Worm (Caenorhabditis elegans) whole organism, dauer: ENCODE results near the gene C15H9.9.

Experiments used
- unc-62 ChIP-seq: sonication (generic microtip); optimal IDR thresholded peaks from 2 replicates; lab custom pipeline; 2017; ENCODE audit warnings: missing biosample characterization, missing genetic modification reagents, missing genetic modification characterization

C15H9.9 gene

ce11 chrX:6128225-6128686 lies at the start of gene C15H9.9:
Gene C15H9.9, minus strand, starts transcription at chrX:6128275.
- no peak for TF ChIP-seq unc-62 (GFP tag; lab: Kevin White, UChicago)

DNA sequence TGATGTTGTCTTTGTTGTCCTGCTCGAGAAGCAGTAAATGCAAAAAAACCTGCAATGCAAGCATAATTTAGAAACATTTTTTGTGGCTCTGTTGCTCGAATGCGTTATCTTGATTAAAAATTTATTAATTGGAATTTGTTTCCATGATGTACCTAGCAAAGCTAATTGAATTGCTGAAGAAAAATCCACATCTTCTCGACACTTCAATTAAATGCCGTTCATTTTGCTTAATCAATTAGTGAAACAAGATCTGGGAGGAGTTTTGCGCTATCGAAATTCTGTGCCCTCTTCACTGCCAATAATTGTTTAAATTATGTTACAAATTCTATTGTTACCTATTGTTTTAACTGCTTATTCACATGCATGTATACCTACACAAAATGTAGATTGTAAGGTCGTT lies 47.8 kb upstream of the C15H9.9 start, which contains the start of gene T25B2.3:
T25B2.3 (plus strand) TSS at position 301 of the 400 bp plus-strand sequence.
- TF ChIP-seq unc-62 (GFP tag; lab: Kevin White, UChicago), result no peak

ce11 chrX:6173656-6174055 lies 45.6 kb upstream of the C15H9.9 start, which contains the start of gene T25B2.1:
Gene T25B2.1, plus strand, starts transcription at chrX:6173956.
- TF ChIP-seq unc-62 (GFP tag; lab: Kevin White, UChicago), result no peak

DNA sequence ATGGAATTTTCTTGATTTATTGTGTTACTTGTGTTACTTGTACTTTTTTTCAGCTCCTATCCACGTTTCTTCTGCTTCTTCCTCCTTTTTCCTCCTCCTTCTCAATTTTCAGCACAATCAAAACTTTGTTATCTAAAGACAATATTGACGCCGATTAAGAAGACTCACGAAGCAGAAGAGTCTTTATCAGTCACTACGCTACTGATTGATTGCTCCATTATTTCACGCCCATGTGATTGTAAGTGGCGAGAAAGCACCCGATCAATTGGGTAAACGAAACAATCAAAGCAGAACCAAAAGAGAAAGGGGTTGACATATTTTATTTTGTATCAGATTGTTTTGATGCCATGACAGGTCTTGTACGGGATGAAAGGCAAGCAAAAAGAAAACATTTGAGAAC lies 41.2 kb upstream of the C15H9.9 start, which contains the start of gene T25B2.2:
T25B2.2 (plus strand) TSS at position 392 of the 400 bp plus-strand sequence.
- no peak for TF ChIP-seq unc-62 (GFP tag; lab: Kevin White, UChicago)

ce11 chrX:6167376-6167775 lies 39.3 kb upstream of the C15H9.9 start:
- no peak for TF ChIP-seq unc-62 (GFP tag; lab: Kevin White, UChicago)

ce11 chrX:6162037-6162436 lies 34.0 kb upstream of the C15H9.9 start:
- no peak for TF ChIP-seq unc-62 (GFP tag; lab: Kevin White, UChicago)

DNA sequence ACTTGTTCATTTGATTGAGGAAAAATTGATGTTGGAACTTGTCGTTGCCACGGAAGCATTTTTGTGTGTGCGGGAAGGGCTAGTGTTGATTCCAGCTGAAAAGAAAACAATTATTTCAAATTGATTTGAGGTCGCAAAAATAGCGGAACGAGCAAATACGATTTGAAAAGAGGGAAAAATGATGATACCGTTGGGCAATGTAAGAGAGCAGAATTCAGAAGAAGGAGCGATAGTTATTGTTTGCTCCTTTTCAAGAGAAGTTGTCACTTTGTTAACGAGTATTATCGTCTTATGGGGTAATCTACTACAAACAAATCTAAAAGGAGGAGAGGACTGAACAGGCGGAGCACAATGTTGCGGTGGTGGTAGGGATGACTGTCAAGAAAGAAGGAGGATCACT lies 32.4 kb upstream of the C15H9.9 start, which contains the start of gene odd-2:
odd-2 (minus strand) TSS at position 101 of the 400 bp plus-strand sequence.
- TF ChIP-seq unc-62 (GFP tag; lab: Kevin White, UChicago), result no peak

- no peak for TF ChIP-seq unc-62 (GFP tag; lab: Kevin White, UChicago)
Observed at ce11 chrX:6159562-6159961, 31.5 kb upstream of the C15H9.9 start.

DNA sequence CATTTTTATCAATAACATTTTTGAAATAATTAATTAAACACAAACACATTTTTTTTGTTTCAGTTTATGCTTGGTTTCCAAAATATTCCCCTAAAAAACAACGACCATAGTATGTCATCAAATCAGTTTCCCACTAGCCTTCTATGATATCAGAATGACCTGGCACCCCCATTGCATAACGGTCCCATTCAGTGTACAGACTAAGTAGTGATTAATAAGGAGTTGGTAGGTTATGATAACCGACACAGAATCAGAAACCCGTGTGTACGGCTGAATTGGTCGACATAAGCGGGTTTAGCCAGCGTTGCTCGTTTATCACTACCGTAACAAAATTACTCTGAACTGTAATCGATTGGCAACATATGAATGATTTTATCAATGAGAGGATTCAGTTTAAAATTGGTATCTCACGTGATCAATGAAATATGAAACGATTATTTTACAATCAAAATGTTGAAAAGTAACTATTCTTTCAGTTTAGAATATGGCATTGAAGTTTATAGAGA lies 29.4 kb upstream of the C15H9.9 start:
- TF ChIP-seq unc-62 (GFP tag; lab: Kevin White, UChicago), result no peak

DNA sequence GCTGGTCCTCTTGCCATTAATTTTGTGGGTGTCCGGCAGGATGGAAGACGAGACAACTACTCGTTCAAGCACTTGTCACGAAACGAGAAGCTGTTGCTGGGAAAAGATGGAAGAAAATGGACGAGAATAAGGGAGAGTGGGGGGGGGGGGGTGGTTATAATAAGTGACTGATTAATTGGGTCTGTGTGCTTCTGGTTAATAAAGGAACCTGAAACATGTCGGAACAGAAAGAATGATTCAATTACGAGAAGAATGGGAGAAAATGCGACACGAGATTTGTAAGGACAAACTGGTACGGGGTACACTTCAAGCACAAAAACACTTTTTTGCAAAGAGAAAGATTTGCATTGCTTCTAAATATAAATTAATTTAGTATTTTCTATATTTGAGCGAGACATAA lies 27.4 kb upstream of the C15H9.9 start:
- TF ChIP-seq unc-62 (GFP tag; lab: Kevin White, UChicago), result no peak

DNA sequence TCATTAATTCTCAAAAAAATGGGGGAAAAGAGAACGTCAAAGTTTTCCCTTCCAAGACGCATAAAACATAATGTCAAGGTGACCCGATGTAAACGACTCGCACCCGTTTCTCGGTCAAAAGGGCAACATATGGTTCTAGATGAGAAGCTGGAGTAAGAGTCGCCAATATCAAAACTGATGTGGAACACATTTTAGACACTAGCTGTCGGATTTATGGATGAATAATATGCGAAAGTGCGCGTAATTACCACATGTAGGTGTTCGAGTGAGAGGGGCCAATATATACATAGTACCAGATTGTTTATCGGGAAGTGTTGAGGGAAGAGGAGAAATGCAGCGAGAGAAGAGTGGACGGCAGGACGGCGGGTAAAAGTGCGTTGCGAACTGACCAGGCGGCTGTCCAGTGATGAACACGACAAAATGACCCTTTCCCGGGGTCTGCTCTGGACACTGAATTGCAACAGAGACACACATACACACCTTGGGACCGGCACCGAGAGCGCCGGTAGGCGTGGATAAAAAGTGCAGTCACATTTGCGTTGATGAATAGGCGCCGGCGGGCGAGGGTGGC lies 23.0 kb upstream of the C15H9.9 start:
- TF ChIP-seq unc-62 (GFP tag; lab: Kevin White, UChicago), result no peak

- no peak for TF ChIP-seq unc-62 (GFP tag; lab: Kevin White, UChicago)
Observed at ce11 chrX:6150449-6150848, 22.4 kb upstream of the C15H9.9 start, which contains the start of gene tag-275. Gene tag-275, minus strand, starts transcription at chrX:6150549.

DNA sequence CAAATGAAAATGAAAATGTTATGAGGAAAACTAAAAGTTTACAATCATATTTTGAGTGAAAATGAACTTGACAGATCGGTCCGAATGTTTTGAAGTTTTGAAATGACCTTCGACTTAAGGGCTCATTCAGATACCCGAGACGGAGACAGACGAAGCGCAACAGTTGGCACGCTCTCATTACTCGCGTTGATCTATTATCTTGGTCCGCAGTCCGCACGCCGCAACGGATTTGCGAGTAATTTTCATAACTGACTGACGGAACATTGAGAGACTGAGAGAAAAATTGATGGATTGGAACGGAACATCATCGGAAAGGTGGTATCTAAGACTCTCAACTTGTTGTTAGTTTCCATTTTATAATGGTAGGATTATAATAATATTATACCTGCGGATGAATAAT lies 17.8 kb upstream of the C15H9.9 start:
- no peak for TF ChIP-seq unc-62 (GFP tag; lab: Kevin White, UChicago)

ce11 chrX:6138243-6138642 lies 10.2 kb upstream of the C15H9.9 start, which contains the start of gene Y72A10A.1:
Gene Y72A10A.1, minus strand, starts transcription at chrX:6138343.
- no peak for TF ChIP-seq unc-62 (GFP tag; lab: Kevin White, UChicago)

DNA sequence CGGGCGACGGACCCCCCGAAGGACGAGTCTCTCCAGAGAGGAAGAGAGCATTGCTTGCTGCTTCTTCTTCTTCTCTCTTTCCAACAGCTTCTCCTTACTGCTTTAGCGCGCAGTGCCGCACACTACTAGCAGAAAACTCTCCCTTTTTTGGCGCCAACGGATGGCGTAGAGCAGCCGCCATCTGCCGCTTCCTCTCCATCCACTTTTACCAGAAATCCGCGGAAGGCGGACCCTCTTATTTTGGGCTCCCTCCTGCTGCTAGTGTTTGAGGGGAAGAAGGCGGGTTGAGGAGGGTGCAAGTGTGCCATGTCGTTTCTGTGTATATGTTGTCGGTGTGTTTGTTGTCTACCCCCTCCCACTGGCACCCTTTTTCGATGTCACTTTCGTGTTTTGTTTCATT lies 6.3 kb upstream of the C15H9.9 start:
- TF ChIP-seq unc-62 (GFP tag; lab: Kevin White, UChicago), result no peak

ce11 chrX:6129277-6129676 lies 1.2 kb upstream of the C15H9.9 start:
- TF ChIP-seq unc-62 (GFP tag; lab: Kevin White, UChicago), result no peak

ce11 chrX:6128773-6129172 lies 698 bp upstream of the C15H9.9 start:
- TF ChIP-seq unc-62 (GFP tag; lab: Kevin White, UChicago), result no peak
